Fruit fly (Drosophila melanogaster) Kc167 (cell line): Measurements from ENCODE around the gene CG13898.
A peak's percentile ranks its signal among the peaks of the same experiment; 100 is the strongest.

Experiments
- Myc ChIP-seq: fragments of >200 bp; optimal IDR thresholded peaks from 2 replicates; lab custom pipeline; 2017; ENCODE audit warnings: missing external identifiers
- Sin3A ChIP-seq: fragments of >200 bp; optimal IDR thresholded peaks from 2 replicates; lab custom pipeline; 2018; ENCODE audit warnings: missing external identifiers
- h ChIP-seq: fragments of >200 bp; optimal IDR thresholded peaks from 3 replicates; lab custom pipeline; 2018; ENCODE audit warnings: missing external identifiers
- insv ChIP-seq: fragments of >200 bp; optimal IDR thresholded peaks from 3 replicates; lab custom pipeline; 2018; ENCODE audit warnings: missing external identifiers
- psq ChIP-seq: fragments of >200 bp; optimal IDR thresholded peaks from 2 replicates; lab custom pipeline; 2017; ENCODE audit warnings: missing external identifiers
- ttk ChIP-seq: sonication (Bioruptor generic); optimal IDR thresholded peaks from 2 replicates; lab custom pipeline; 2017; ENCODE audit warnings: missing external identifiers

The CG13898 gene

DNA sequence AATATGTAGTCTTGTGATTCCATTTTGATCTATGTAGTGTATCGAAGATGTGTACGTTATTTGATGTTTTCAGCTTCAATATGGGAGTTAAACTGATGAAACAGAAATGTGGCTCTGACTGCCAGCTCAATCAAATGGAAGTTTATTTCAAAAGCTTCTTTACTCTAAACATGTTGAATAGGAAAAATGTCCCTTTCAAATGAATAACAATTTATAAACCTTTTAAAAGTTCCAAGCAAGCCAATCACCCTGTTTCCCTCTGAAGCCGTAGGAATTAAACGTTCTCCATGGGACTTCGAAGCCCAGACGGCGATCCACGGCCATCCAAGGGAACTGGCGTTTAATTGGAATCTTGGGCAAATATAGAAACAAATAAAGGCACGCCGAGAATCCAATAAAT is at the start of gene CG13898:
TSS of gene CG13898 (minus strand) at position 101 of the 400 bp plus-strand sequence.
- no peak for TF ChIP-seq h
- TF ChIP-seq Myc (lab: Kevin White, UChicago), result no peak
- no peak for TF ChIP-seq Sin3A (lab: Kevin White, UChicago)
- no peak for TF ChIP-seq insv (lab: Kevin White, UChicago)
- TF ChIP-seq ttk, result no peak
- TF ChIP-seq psq (lab: Kevin White, UChicago), result no peak

DNA sequence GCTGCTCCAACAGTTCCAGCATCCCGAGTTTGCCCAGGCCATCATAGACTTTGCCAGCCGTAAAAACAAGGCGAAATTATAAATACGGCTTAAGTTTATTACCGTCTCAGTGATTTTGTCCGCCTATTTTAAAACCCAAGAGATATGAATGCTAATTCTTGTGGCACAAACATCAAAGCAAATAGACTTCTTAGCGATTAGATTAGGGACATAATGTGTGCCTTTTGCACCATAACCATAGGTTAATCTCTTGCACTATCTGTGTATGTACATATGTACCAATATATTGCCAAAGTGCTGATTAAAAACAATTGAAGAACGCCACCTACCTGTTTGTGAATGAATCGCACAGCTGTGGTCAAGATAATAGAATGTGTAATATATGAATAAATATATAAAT is 48.4 kb upstream of the CG13898 start:
- TF ChIP-seq h (no peak), Sin3A (lab: Kevin White, UChicago) (no peak), Myc (lab: Kevin White, UChicago) (no peak), ttk (no peak), insv (lab: Kevin White, UChicago) (no peak), psq (lab: Kevin White, UChicago) (no peak)

DNA sequence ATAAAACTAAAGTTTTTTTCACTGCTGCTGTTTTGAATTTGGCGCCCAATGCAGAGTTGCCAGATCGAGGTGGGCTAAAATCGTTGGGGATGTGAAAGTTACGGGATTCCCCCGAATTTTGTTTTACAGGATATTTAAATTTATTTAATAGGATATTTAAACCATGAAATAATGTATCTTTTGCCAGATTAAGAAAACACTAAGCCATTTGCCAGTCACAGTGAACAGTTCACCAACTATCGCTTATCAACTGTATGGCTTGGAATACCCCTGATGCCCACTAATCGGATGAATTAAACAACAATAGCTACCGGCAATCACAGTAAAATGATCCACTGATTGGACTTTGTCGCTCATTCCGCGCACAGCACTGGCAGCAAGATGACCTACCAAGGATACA is 47.2 kb upstream of the CG13898 start, which contains the start of gene Dci:
TSS of gene Dci (plus strand) at position 286 of the 400 bp plus-strand sequence.
- TF ChIP-seq Myc (lab: Kevin White, UChicago) (no peak), psq (lab: Kevin White, UChicago) (no peak)

DNA sequence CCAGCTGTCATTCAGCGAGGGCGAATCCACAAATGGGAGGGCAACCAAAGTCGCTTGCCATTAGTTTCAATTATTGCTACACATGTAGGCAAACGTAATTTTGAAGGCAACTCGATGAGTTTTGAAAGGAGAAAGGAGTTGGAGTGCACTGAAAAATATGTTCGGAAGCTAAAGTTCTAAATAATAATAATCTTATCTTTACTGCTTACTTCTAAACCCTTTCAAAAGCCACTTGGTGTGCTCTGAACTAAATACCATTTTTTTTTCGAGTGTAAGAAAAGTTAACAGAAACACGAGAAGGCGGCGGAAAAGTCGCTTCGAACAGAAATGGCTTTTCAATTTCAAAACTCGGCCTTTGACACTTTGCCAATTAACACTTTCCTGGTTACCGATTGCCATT is 39.8 kb upstream of the CG13898 start, which contains the start of gene Cep290:
TSS of gene Cep290 (plus strand) at position 301 of the 400 bp plus-strand sequence.
- no peak for TF ChIP-seq Myc (lab: Kevin White, UChicago)
- no peak for TF ChIP-seq psq (lab: Kevin White, UChicago)
- no peak for TF ChIP-seq Sin3A (lab: Kevin White, UChicago)

DNA sequence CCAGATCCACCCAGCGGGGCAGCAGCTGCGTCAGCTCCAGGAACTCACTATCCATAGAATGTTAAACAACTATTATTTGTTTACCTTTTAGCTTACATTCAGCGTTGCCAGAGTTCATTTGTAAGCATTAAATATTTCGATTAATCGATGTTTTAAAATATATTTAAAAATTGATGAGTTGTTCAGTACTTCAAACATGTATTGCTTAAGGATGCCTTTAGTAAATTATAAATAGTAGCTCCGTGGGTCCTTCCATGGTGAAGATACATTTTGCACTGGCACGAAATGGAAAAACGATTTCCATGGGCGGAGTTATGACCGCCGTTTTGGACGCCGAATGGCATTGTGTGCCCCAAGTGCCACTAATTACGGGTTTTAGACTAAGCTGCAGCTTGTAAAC is 37.4 kb upstream of the CG13898 start, which contains the start of the genes JMJD5 and Gr61a:
TSS of gene JMJD5 (minus strand) at position 101 of the 400 bp plus-strand sequence.
TSS of gene Gr61a (plus strand) at position 192 of the 400 bp plus-strand sequence.
- TF ChIP-seq Sin3A (lab: Kevin White, UChicago) (no peak), ttk (no peak), Myc (lab: Kevin White, UChicago) (no peak), insv (lab: Kevin White, UChicago) (no peak), h (no peak), psq (lab: Kevin White, UChicago) (no peak)

DNA sequence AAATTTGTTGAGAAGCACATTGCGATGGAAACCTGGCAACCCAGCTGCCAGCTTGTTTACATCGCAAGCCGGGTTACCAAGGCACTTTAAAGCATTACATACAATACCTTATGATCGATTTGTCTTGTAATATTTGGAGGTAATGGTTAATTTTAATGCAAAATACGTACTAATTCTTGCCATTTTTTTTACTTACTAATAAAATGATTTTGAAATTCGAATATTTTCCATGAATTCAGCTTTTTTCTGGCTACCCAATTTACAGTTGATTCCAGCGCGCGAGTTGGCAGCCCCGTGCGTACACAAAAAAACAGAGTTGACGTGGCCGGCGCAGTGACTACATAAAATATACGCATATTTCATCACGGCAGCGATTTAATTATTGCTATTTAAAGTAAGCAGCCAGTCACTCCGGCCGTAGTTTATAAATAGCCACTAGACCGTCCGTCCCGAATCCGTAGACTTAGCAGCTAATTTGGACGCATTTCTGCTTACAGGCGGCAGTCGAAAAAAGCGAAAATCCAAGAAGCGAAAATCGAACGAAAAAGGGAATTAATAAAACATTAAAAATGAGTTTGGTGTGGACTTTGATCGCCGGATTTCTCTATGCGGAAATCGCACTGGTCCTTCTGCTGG is 33.8 kb upstream of the CG13898 start, which contains the start of the genes CG13901 and CG13887:
TSS of gene CG13901 (minus strand) at position 270 of the 636 bp plus-strand sequence.
TSS of gene CG13887 (plus strand) at position 310 of the 636 bp plus-strand sequence.
- TF ChIP-seq Myc (lab: Kevin White, UChicago), result no peak
- peak; percentile 13 for TF ChIP-seq h

- no peak for TF ChIP-seq h
- TF ChIP-seq ttk, result no peak
- no peak for TF ChIP-seq insv (lab: Kevin White, UChicago)
- no peak for TF ChIP-seq Sin3A (lab: Kevin White, UChicago)
- no peak for TF ChIP-seq psq (lab: Kevin White, UChicago)
- TF ChIP-seq Myc (lab: Kevin White, UChicago), result no peak
These were observed 31.7 kb upstream of the CG13898 start, which contains the start of gene CG42554 for dm6 chr3L:835455-836034. TSS of gene CG42554 (plus strand) at chr3L:835683.

- TF ChIP-seq ttk (no peak), Myc (lab: Kevin White, UChicago) (no peak), insv (lab: Kevin White, UChicago) (no peak), h (no peak), Sin3A (lab: Kevin White, UChicago) (no peak), psq (lab: Kevin White, UChicago) (no peak)
These were observed 30.0 kb upstream of the CG13898 start, which contains the start of gene CG42553 for dm6 chr3L:833878-834277. TSS of gene CG42553 (plus strand) at chr3L:834093.

DNA sequence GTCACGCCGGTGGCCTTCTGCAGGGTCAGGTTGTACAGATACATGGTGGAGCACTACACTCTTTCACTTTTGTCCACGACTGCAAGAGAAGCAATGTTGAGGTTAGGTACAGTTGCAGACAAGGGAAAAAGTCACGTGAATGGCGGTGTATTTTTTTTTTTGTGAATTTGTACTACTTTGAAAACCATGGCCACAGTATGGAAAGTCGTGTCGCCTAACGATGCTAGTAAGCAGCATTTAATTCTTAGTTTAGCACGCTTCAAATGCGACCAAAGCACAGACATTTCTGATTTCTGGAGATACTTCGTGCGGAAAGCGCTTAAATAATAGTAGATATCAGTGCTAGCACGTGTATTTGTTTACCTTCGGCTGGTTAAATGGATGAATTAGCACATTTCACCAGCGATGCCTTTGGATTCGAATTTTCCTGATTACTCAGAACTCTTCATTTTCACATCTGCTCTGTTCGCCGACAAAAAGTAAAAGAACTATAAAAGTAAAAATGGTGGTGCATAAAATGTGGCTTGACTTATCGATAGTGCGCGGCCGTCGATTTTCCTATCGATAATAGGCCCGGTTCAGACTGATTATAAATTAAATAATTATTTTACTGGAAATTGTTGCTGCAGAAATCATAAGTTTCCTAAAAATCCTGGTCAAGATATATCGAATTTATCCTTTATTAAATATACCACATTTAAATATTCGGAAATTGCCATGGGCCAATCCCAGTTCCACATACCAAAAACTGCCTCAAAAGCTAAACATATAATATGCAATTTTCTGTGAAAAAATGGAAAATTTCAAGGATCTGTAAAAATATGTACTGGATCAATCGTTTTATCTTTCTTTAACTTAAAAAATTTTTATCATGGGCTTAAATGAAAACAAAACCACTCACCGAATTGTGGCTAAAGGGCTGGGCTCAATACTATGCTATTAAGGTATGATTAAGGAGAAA is 29.3 kb upstream of the CG13898 start, which contains the start of gene Sf3b3:
TSS of gene Sf3b3 (minus strand) at position 489 of the 961 bp plus-strand sequence.
- TF ChIP-seq insv (lab: Kevin White, UChicago), result no peak
- TF ChIP-seq Myc (lab: Kevin White, UChicago), result no peak
- TF ChIP-seq Sin3A (lab: Kevin White, UChicago), result no peak
- no peak for TF ChIP-seq h
- TF ChIP-seq ttk, result no peak
- TF ChIP-seq psq (lab: Kevin White, UChicago), result no peak

DNA sequence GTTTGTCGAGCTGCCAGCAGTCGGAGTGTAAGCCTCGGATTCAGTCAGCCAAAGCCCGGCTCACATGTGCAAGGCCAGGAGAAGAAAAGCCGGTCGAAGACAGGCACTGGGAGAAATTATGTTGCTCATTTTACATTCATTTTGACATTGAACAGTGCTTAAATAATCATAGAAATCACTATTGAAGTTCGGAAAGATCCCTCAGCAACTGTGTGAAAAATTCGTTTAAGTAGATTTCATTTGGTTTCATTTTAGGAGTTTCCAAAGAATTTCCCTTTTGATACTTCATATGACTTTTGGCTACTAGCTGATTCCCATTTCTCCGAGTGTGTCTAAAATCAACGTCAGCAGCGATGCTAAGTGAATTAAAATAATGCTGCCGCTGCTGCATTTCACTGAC is 20.6 kb upstream of the CG13898 start:
- no peak for TF ChIP-seq h
- TF ChIP-seq psq (lab: Kevin White, UChicago), result no peak
- TF ChIP-seq insv (lab: Kevin White, UChicago), result no peak
- no peak for TF ChIP-seq ttk
- TF ChIP-seq Sin3A (lab: Kevin White, UChicago), result no peak

dm6 chr3L:823597-823996 is 19.7 kb upstream of the CG13898 start:
- TF ChIP-seq Myc (lab: Kevin White, UChicago) (no peak), insv (lab: Kevin White, UChicago) (no peak), h (no peak), psq (lab: Kevin White, UChicago) (no peak), Sin3A (lab: Kevin White, UChicago) (no peak), ttk (no peak)
